Fruit fly (Drosophila melanogaster): Measurements from ENCODE around the gene Toll-9.

The Toll-9 gene

DNA sequence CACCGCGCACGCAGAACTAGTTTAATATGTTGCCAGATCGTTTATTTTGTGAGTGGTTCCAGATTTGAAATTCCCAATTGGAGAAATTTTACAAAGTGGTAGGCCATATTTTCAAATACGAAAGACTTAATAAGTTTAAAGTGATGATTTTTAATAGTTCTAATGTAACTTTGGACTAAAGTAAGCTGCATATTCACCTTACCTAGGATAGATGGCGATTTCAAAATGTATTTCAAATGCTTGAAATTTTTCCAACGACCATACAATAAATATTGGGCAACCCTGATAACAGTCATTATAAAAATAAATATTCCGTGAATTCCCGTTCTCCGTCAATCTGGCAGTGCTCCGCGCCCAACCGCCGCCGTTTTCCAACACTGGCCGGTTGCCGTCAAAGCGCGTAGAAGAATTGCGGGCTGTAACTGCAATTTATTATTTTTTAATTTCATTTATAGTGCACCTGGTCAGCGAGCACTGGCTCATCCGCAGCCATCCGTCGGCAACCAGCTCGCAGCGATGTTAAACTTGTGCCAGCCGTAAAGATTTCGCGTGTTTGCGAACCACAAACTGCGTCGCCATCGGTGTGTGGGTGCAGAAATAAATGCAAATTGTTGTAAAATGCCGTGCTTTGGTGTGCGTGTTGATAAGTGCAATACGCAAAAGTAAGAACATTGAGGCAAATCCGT lies 9.5 kb upstream of the Toll-9 start, which contains the start of the genes Ide and RhoBTB (continued):
- TF ChIP-seq luna (GFP tag; optimal IDR thresholded peaks at IDR 0.05) (peak; percentile 80), Ets97D (GFP tag; optimal IDR thresholded peaks at IDR 0.05) (peak; percentile 87), Hmr (GFP tag; optimal IDR thresholded peaks at IDR 0.05) (peak; percentile 83), CG4617 (GFP tag; optimal IDR thresholded peaks at IDR 0.05; ENCODE audit: borderline replicate concordance) (peak; percentile 54), chm (GFP tag; IDR thresholded peaks at IDR 0.05) (peak; percentile 24; the same call in 1 of the 2 replicates), PHDP (tag; optimal IDR thresholded peaks at IDR 0.05) (peak; percentile 78), Hmx (GFP tag; optimal IDR thresholded peaks at IDR 0.05) (no peak), chn (GFP tag; optimal IDR thresholded peaks at IDR 0.05) (peak; percentile 86), Sox102F (GFP tag; optimal IDR thresholded peaks at IDR 0.05) (peak; percentile 73), mam (GFP tag; optimal IDR thresholded peaks at IDR 0.05) (peak; percentile 96), dysf (GFP tag; IDR thresholded peaks at IDR 0.05) (peak; percentile 83), CG2889 (GFP tag; IDR thresholded peaks at IDR 0.05) (peak; percentile 64; the same call in 1 of the 3 replicates), Hr39 (optimal IDR thresholded peaks at IDR 0.05) (peak; percentile 36), CG3726 (GFP tag; IDR thresholded peaks at IDR 0.05) (no peak), dimm (GFP tag; IDR thresholded peaks at IDR 0.05) (peak; percentile 47; the same call in 1 of the 2 replicates), CG8944 (GFP tag; optimal IDR thresholded peaks at IDR 0.05) (peak; percentile 87), CG17802 (tag; optimal IDR thresholded peaks at IDR 0.05) (peak; percentile 25), Max (GFP tag; optimal IDR thresholded peaks at IDR 0.05) (peak; percentile 79), odd (GFP tag; optimal IDR thresholded peaks at IDR 0.05) (no peak), sqz (GFP tag; optimal IDR thresholded peaks at IDR 0.05) (no peak), mld (GFP tag; IDR thresholded peaks at IDR 0.05; ENCODE audit: partially characterized antibody) (no peak), hb (GFP tag; IDR thresholded peaks at IDR 0.05; ENCODE audit: partially characterized antibody) (no peak), sob (GFP tag; IDR thresholded peaks at IDR 0.05) (peak; percentile 81), Vsx1 (GFP tag; optimal IDR thresholded peaks at IDR 0.05) (no peak), usp (GFP tag; optimal IDR thresholded peaks at IDR 0.05) (no peak), CG10959 (GFP tag; IDR thresholded peaks at IDR 0.05) (no peak), HHEX (GFP tag; optimal IDR thresholded peaks at IDR 0.05) (peak; percentile 48), CG17385 (GFP tag; optimal IDR thresholded peaks at IDR 0.05) (peak; percentile 68), h (optimal IDR thresholded peaks at IDR 0.05) (no peak), ap (GFP tag; IDR thresholded peaks at IDR 0.05) (peak; percentile 25; the same call in 1 of the 2 replicates), hbn (GFP tag; IDR thresholded peaks at IDR 0.05; ENCODE audit: partially characterized antibody) (no peak), phol (tag; optimal IDR thresholded peaks at IDR 0.05) (peak; percentile 90), CG2875 (GFP tag; optimal IDR thresholded peaks at IDR 0.05) (no peak), chif (GFP tag; optimal IDR thresholded peaks at IDR 0.05) (peak; percentile 77 to 79), emc (GFP tag; optimal IDR thresholded peaks at IDR 0.05) (peak; percentile 49), Scr (GFP tag; IDR thresholded peaks at IDR 0.05; ENCODE audit: partially characterized antibody) (0 out of 2 replicates have a peak, but pooled peaks have one; percentile 36), CG4328 (GFP tag; optimal IDR thresholded peaks at IDR 0.05) (peak; percentile 76), Asciz (GFP tag; optimal IDR thresholded peaks at IDR 0.05) (no peak), ro (GFP tag; IDR thresholded peaks at IDR 0.05) (no peak), CG8089 (GFP tag; optimal IDR thresholded peaks at IDR 0.05) (peak; percentile 77), Myb (GFP tag; optimal IDR thresholded peaks at IDR 0.05) (peak; percentile 92), trem (tag; optimal IDR thresholded peaks at IDR 0.05) (peak; percentile 98), Hsf (GFP tag; optimal IDR thresholded peaks at IDR 0.05) (peak; percentile 84), ato (GFP tag; IDR thresholded peaks at IDR 0.05; ENCODE audit: partially characterized antibody) (no peak), CG15514 (GFP tag; optimal IDR thresholded peaks at IDR 0.05) (peak; percentile 98), crol (GFP tag; IDR thresholded peaks at IDR 0.05) (peak; percentile 36; the same call in 1 of the 2 replicates), chinmo (GFP tag; IDR thresholded peaks at IDR 0.05; ENCODE audit: partially characterized antibody) (0 out of 4 replicates have a peak, but pooled peaks have one; percentile 32), YL-1 (GFP tag; optimal IDR thresholded peaks at IDR 0.05) (peak; percentile 50)

Data from whole organism, embryonic.